Worm (Caenorhabditis elegans) whole organism, late embryonic: ENCODE data around the gene irld-55.

Experiments used
- C08G9.2 ChIP-seq: sonication (generic microtip); optimal IDR thresholded peaks from 2 replicates; lab custom pipeline; 2016; ENCODE audit warnings: mild to moderate bottlenecking, missing genetic modification characterization, moderate library complexity, missing compliant biosample characterization
- F13H6.1 ChIP-seq: sonication (generic microtip); optimal IDR thresholded peaks from 2 replicates; lab custom pipeline; 2016; ENCODE audit warnings: missing genetic modification characterization, missing compliant biosample characterization
- K02D7.2 ChIP-seq: sonication (generic microtip); optimal IDR thresholded peaks from 2 replicates; lab custom pipeline; 2017; ENCODE audit warnings: mild to moderate bottlenecking, missing genetic modification characterization, missing compliant biosample characterization
- T23F11.4 ChIP-seq: fragments of 200-800 bp; sonication (Bioruptor generic); optimal IDR thresholded peaks from 2 replicates; lab custom pipeline; 2018; ENCODE audit warnings: mild to moderate bottlenecking, missing genetic modification characterization, missing compliant biosample characterization
- Y22D7AL.16 ChIP-seq: sonication (generic microtip); optimal IDR thresholded peaks from 2 replicates; lab custom pipeline; 2016; ENCODE audit warnings: missing genetic modification characterization, missing compliant biosample characterization
- ahr-1 ChIP-seq: sonication (generic microtip); optimal IDR thresholded peaks from 2 replicates; lab custom pipeline; 2016; ENCODE audit warnings: missing genetic modification characterization, missing compliant biosample characterization
- ama-1 ChIP-seq: fragments of 150-350 bp; optimal IDR thresholded peaks from 2 replicates; lab custom pipeline; 2014
- ceh-14 ChIP-seq: sonication (generic microtip); optimal IDR thresholded peaks from 2 replicates; lab custom pipeline; 2016; ENCODE audit warnings: missing genotype, missing genetic modification characterization, missing compliant biosample characterization
- ceh-18 ChIP-seq: sonication (generic microtip); optimal IDR thresholded peaks from 2 replicates; lab custom pipeline; 2016; ENCODE audit warnings: missing genetic modification characterization, missing compliant biosample characterization
- ceh-22 ChIP-seq: sonication (generic microtip); optimal IDR thresholded peaks from 2 replicates; lab custom pipeline; 2017; ENCODE audit warnings: missing biosample characterization, missing genetic modification characterization
- ceh-24 ChIP-seq: sonication (generic microtip); optimal IDR thresholded peaks from 2 replicates; lab custom pipeline; 2016; ENCODE audit warnings: mild to moderate bottlenecking, missing genetic modification characterization, missing compliant biosample characterization
- ceh-30 ChIP-seq: fragments of 150-350 bp; optimal IDR thresholded peaks from 2 replicates; lab custom pipeline; 2014; ENCODE audit warnings: missing biosample characterization, missing genetic modification characterization
- ceh-31 ChIP-seq: sonication (generic microtip); optimal IDR thresholded peaks from 2 replicates; lab custom pipeline; 2016; ENCODE audit warnings: missing genetic modification characterization, missing compliant biosample characterization
- ceh-34 ChIP-seq: sonication (generic microtip); optimal IDR thresholded peaks from 2 replicates; lab custom pipeline; 2016; ENCODE audit warnings: mild to moderate bottlenecking, missing genetic modification characterization, missing compliant biosample characterization
- ceh-45 ChIP-seq: fragments of 200-800 bp; sonication (Bioruptor generic); IDR thresholded peaks from 2 replicates; pipeline ENCODE4 v1.3.6; 2022; ENCODE audit warnings: missing genetic modification reagents, missing genetic modification characterization, missing compliant biosample characterization
- ceh-48 ChIP-seq: sonication (generic microtip); optimal IDR thresholded peaks from 2 replicates; lab custom pipeline; 2016; ENCODE audit warnings: missing genetic modification characterization, inconsistent platforms, missing compliant biosample characterization
- ceh-6 ChIP-seq: fragments of 200-800 bp; sonication (Bioruptor generic); optimal IDR thresholded peaks from 2 replicates; lab custom pipeline; 2018; ENCODE audit warnings: mild to moderate bottlenecking, missing genetic modification characterization, missing compliant biosample characterization
- ceh-9 ChIP-seq: sonication (generic microtip); optimal IDR thresholded peaks from 2 replicates; lab custom pipeline; 2016; ENCODE audit warnings: mild to moderate bottlenecking, missing genetic modification characterization, inconsistent platforms, missing compliant biosample characterization
- che-1 ChIP-seq: sonication (generic microtip); optimal IDR thresholded peaks from 2 replicates; lab custom pipeline; 2016; ENCODE audit warnings: mild to moderate bottlenecking, missing genetic modification characterization, missing compliant biosample characterization
- dve-1 ChIP-seq: sonication (generic microtip); optimal IDR thresholded peaks from 2 replicates; lab custom pipeline; 2017; ENCODE audit warnings: antibody characterized with exemption, mild to moderate bottlenecking, missing genetic modification characterization, missing compliant biosample characterization
- elt-2 ChIP-seq: sonication (generic microtip); optimal IDR thresholded peaks from 2 replicates; lab custom pipeline; 2016; ENCODE audit warnings: missing genetic modification reagents, missing genetic modification characterization, missing compliant biosample characterization
- elt-4 ChIP-seq: sonication (generic microtip); optimal IDR thresholded peaks from 2 replicates; lab custom pipeline; 2016; ENCODE audit warnings: missing genetic modification characterization, missing compliant biosample characterization
- ets-4 ChIP-seq: sonication (generic microtip); optimal IDR thresholded peaks from 2 replicates; lab custom pipeline; 2016; ENCODE audit warnings: missing genetic modification characterization, missing compliant biosample characterization
- eyg-1 ChIP-seq: sonication (generic microtip); optimal IDR thresholded peaks from 2 replicates; lab custom pipeline; 2016; ENCODE audit warnings: missing genotype, missing genetic modification characterization, missing compliant biosample characterization
- fax-1 ChIP-seq: sonication (generic microtip); optimal IDR thresholded peaks from 2 replicates; lab custom pipeline; 2016; ENCODE audit warnings: missing genotype, missing genetic modification characterization, missing compliant biosample characterization
- fkh-6 ChIP-seq: sonication (generic microtip); optimal IDR thresholded peaks from 2 replicates; lab custom pipeline; 2016; ENCODE audit warnings: missing genetic modification characterization, missing compliant biosample characterization
- gmeb-2 ChIP-seq: sonication (generic microtip); optimal IDR thresholded peaks from 2 replicates; lab custom pipeline; 2016; ENCODE audit warnings: missing genetic modification characterization, inconsistent platforms, missing compliant biosample characterization
- hlh-13 ChIP-seq: fragments of 200-800 bp; sonication (Bioruptor generic); optimal IDR thresholded peaks from 2 replicates; lab custom pipeline; 2018; ENCODE audit warnings: mild to moderate bottlenecking, missing genetic modification characterization, missing compliant biosample characterization
- hlh-15 ChIP-seq: sonication (generic microtip); optimal IDR thresholded peaks from 2 replicates; lab custom pipeline; 2016; ENCODE audit warnings: missing genetic modification characterization, missing compliant biosample characterization
- hlh-6 ChIP-seq: sonication (generic microtip); optimal IDR thresholded peaks from 2 replicates; lab custom pipeline; 2016; ENCODE audit warnings: missing genotype, missing genetic modification characterization, missing compliant biosample characterization
- hlh-8 ChIP-seq: sonication (generic microtip); optimal IDR thresholded peaks from 2 replicates; lab custom pipeline; 2016; ENCODE audit warnings: missing genotype, missing genetic modification characterization, missing compliant biosample characterization
- lim-6 ChIP-seq: sonication (generic microtip); optimal IDR thresholded peaks from 2 replicates; lab custom pipeline; 2016; ENCODE audit warnings: missing genetic modification characterization, missing compliant biosample characterization
- madf-2 ChIP-seq: sonication (generic microtip); optimal IDR thresholded peaks from 2 replicates; lab custom pipeline; 2017; ENCODE audit warnings: missing genetic modification characterization, missing compliant biosample characterization
- mec-3 ChIP-seq: sonication (generic microtip); optimal IDR thresholded peaks from 2 replicates; lab custom pipeline; 2016; ENCODE audit warnings: borderline replicate concordance, missing genetic modification characterization, missing compliant biosample characterization
- nfya-1 ChIP-seq: sonication (generic microtip); optimal IDR thresholded peaks from 2 replicates; lab custom pipeline; 2017; ENCODE audit warnings: missing genetic modification characterization, mild to moderate bottlenecking, missing compliant biosample characterization, antibody characterized with exemption, moderate library complexity
- nhr-11 ChIP-seq: fragments of 150-350 bp; optimal IDR thresholded peaks from 2 replicates; lab custom pipeline; 2014; ENCODE audit warnings: missing biosample characterization, missing genetic modification characterization
- nhr-232 ChIP-seq: sonication (generic microtip); optimal IDR thresholded peaks from 2 replicates; lab custom pipeline; 2016; ENCODE audit warnings: missing genetic modification characterization, missing compliant biosample characterization
- npax-4 ChIP-seq: sonication (generic microtip); optimal IDR thresholded peaks from 2 replicates; lab custom pipeline; 2016; ENCODE audit warnings: missing genetic modification characterization, missing compliant biosample characterization
- odd-2 ChIP-seq: sonication (generic microtip); optimal IDR thresholded peaks from 2 replicates; lab custom pipeline; 2017; ENCODE audit warnings: antibody characterized with exemption, mild to moderate bottlenecking, missing genetic modification characterization, missing compliant biosample characterization
- pag-3 ChIP-seq: sonication (generic microtip); optimal IDR thresholded peaks from 2 replicates; lab custom pipeline; 2016; ENCODE audit warnings: missing compliant biosample characterization, missing genetic modification characterization, borderline replicate concordance
- pat-9 ChIP-seq: fragments of 200-800 bp; sonication (Bioruptor generic); optimal IDR thresholded peaks from 2 replicates; lab custom pipeline; 2018; ENCODE audit warnings: mild to moderate bottlenecking, missing genetic modification characterization, moderate library complexity, missing compliant biosample characterization
- pax-1 ChIP-seq: fragments of 150-350 bp; optimal IDR thresholded peaks from 2 replicates; lab custom pipeline; 2014; ENCODE audit warnings: missing biosample characterization, missing genetic modification characterization
- ref-2 ChIP-seq: sonication (generic microtip); optimal IDR thresholded peaks from 2 replicates; lab custom pipeline; 2016; ENCODE audit warnings: missing genetic modification characterization, missing compliant biosample characterization
- rnt-1 ChIP-seq: sonication (generic microtip); optimal IDR thresholded peaks from 2 replicates; lab custom pipeline; 2016; ENCODE audit warnings: missing genetic modification characterization, missing compliant biosample characterization
- sdc-2 ChIP-seq: sonication (generic microtip); optimal IDR thresholded peaks from 2 replicates; lab custom pipeline; 2016; ENCODE audit warnings: missing genotype, missing genetic modification characterization, missing compliant biosample characterization
- syd-9 ChIP-seq: sonication (generic microtip); optimal IDR thresholded peaks from 2 replicates; lab custom pipeline; 2016; ENCODE audit warnings: mild to moderate bottlenecking, missing genetic modification characterization, moderate library complexity, missing compliant biosample characterization
- tbx-2 ChIP-seq: sonication (generic microtip); optimal IDR thresholded peaks from 2 replicates; lab custom pipeline; 2016; ENCODE audit warnings: missing genetic modification characterization, missing compliant biosample characterization
- tbx-7 ChIP-seq: sonication (generic microtip); optimal IDR thresholded peaks from 2 replicates; lab custom pipeline; 2016; ENCODE audit warnings: missing genotype, missing genetic modification characterization, missing compliant biosample characterization
- ttx-3 ChIP-seq: sonication (generic microtip); optimal IDR thresholded peaks from 2 replicates; lab custom pipeline; 2016; ENCODE audit warnings: missing genetic modification reagents, missing genetic modification characterization, missing compliant biosample characterization
- unc-55 ChIP-seq: sonication (generic microtip); optimal IDR thresholded peaks from 2 replicates; lab custom pipeline; 2017; ENCODE audit warnings: missing biosample characterization, missing genetic modification reagents, missing genetic modification characterization
- unc-86 ChIP-seq: sonication (generic microtip); optimal IDR thresholded peaks from 2 replicates; lab custom pipeline; 2016; ENCODE audit warnings: missing genetic modification characterization, missing compliant biosample characterization
- zip-5 ChIP-seq: sonication (generic microtip); optimal IDR thresholded peaks from 2 replicates; lab custom pipeline; 2016; ENCODE audit warnings: missing genetic modification characterization, missing compliant biosample characterization

The irld-55 gene

ce11 chrIV:14033752-14034570 lies 14.0 kb downstream of the irld-55 start:
- TF ChIP-seq ceh-9: peak; percentile 57
- TF ChIP-seq lim-6 (tag; lab: Kevin White, UChicago): peak; percentile 74
- peak; percentile 74 for TF ChIP-seq hlh-15
- TF ChIP-seq eyg-1: peak; percentile 92
- TF ChIP-seq elt-4 (tag; lab: Kevin White, UChicago): peak; percentile 70
- peak; percentile 19 for TF ChIP-seq ceh-31 (tag; lab: Kevin White, UChicago)
- peak; percentile 89 for TF ChIP-seq sdc-2 (tag; lab: Kevin White, UChicago)
- peak; percentile 96 for TF ChIP-seq hlh-6 (tag; lab: Kevin White, UChicago)
- peak; percentile 95 for TF ChIP-seq syd-9 (tag; lab: Kevin White, UChicago)
- peak; percentile 95 for TF ChIP-seq elt-2 (tag; lab: Kevin White, UChicago)
- peak; percentile 95 for TF ChIP-seq T23F11.4 (GFP tag; lab: Kevin White, UChicago)
- TF ChIP-seq gmeb-2 (tag; lab: Kevin White, UChicago): peak; percentile 95
- TF ChIP-seq ama-1 (lab: Kevin White, UChicago): peak; percentile 100
- peak; percentile 65; the same call in 1 of the 2 replicates for TF ChIP-seq ceh-45 (GFP tag; lab: Robert Waterston, UW)
- peak; percentile 95 for TF ChIP-seq K02D7.2 (tag; lab: Kevin White, UChicago)
- TF ChIP-seq npax-4: peak; percentile 81
- peak; percentile 86 for TF ChIP-seq unc-86 (tag; lab: Kevin White, UChicago)
- peak; percentile 83 for TF ChIP-seq ceh-18 (tag; lab: Kevin White, UChicago)
- TF ChIP-seq pax-1 (tag; lab: Kevin White, UChicago): peak; percentile 88
- TF ChIP-seq F13H6.1 (tag; lab: Kevin White, UChicago): peak; percentile 40
- TF ChIP-seq hlh-8: peak; percentile 83
- TF ChIP-seq ceh-6 (GFP tag; lab: Kevin White, UChicago): peak; percentile 82
- peak; percentile 96 for TF ChIP-seq pat-9
- peak; percentile 87 for TF ChIP-seq ceh-24 (tag; lab: Kevin White, UChicago)
- peak; percentile 89 for TF ChIP-seq ref-2 (tag; lab: Kevin White, UChicago)
- peak; percentile 70 for TF ChIP-seq fax-1
- TF ChIP-seq C08G9.2 (tag; lab: Kevin White, UChicago): peak; percentile 81
- peak; percentile 70 for TF ChIP-seq zip-5 (tag; lab: Kevin White, UChicago)
- peak; percentile 59 for TF ChIP-seq ceh-48
- peak; percentile 96 for TF ChIP-seq ceh-34 (tag; lab: Kevin White, UChicago)
- peak; percentile 73 for TF ChIP-seq odd-2 (tag; lab: Kevin White, UChicago)
- peak; percentile 80 for TF ChIP-seq tbx-7 (tag; lab: Kevin White, UChicago)
- TF ChIP-seq pag-3 (tag; lab: Kevin White, UChicago): peak; percentile 70
- no peak for TF ChIP-seq mec-3 (tag; lab: Kevin White, UChicago)
- no peak for TF ChIP-seq ets-4 (tag; lab: Kevin White, UChicago)
- peak; percentile 95 for TF ChIP-seq ceh-22
- TF ChIP-seq hlh-13: peak; percentile 73
- TF ChIP-seq nhr-232 (tag; lab: Kevin White, UChicago): peak; percentile 81
- TF ChIP-seq ttx-3 (tag; lab: Kevin White, UChicago): peak; percentile 75
- TF ChIP-seq ceh-14 (tag; lab: Kevin White, UChicago): peak; percentile 66
- peak; percentile 12 for TF ChIP-seq nhr-11
- peak; percentile 75 for TF ChIP-seq dve-1 (tag; lab: Kevin White, UChicago)
- TF ChIP-seq madf-2: peak; percentile 88
- TF ChIP-seq tbx-2: peak; percentile 96
- TF ChIP-seq fkh-6: peak; percentile 91
- TF ChIP-seq Y22D7AL.16: peak; percentile 95
- peak; percentile 90 for TF ChIP-seq che-1 (tag; lab: Kevin White, UChicago)
- peak; percentile 29 for TF ChIP-seq unc-55 (GFP tag; lab: Kevin White, UChicago)
- peak; percentile 97 for TF ChIP-seq nfya-1 (tag; lab: Kevin White, UChicago)
- peak; percentile 69 for TF ChIP-seq ceh-30
- peak; percentile 81 for TF ChIP-seq rnt-1
- peak; percentile 60 for TF ChIP-seq ahr-1 (tag; lab: Kevin White, UChicago)
